Worm (Caenorhabditis elegans) whole organism, L4 larva: ENCODE data around the gene emb-8.

ENCODE experiments used
- aly-2 ChIP-seq: sonication (generic microtip); optimal IDR thresholded peaks from 2 replicates; lab custom pipeline; 2018; ENCODE audit warnings: missing biosample characterization, missing genetic modification characterization
- ceh-28 ChIP-seq: fragments of 150-350 bp; optimal IDR thresholded peaks from 2 replicates; lab custom pipeline; 2014; ENCODE audit warnings: missing biosample characterization, missing genetic modification reagents, missing genetic modification characterization
- daf-16 ChIP-seq, 3 experiments: sonication (generic microtip); optimal IDR thresholded peaks; 2 replicates each; lab custom pipeline; 2016 to 2017; ENCODE audit warnings: missing genetic modification characterization in 3 of 3, missing genetic modification reagents in 3 of 3, mild to moderate bottlenecking in 2 of 3, missing compliant biosample characterization in 2 of 3, missing biosample characterization in 1 of 3, moderate library complexity in 1 of 3
- egl-27 ChIP-seq: sonication (generic microtip); optimal IDR thresholded peaks from 3 replicates; lab custom pipeline; 2017; ENCODE audit warnings: missing biosample characterization, missing genetic modification reagents, missing genetic modification characterization
- hlh-11 ChIP-seq: fragments of 200-800 bp; sonication (Bioruptor generic); optimal IDR thresholded peaks from 2 replicates; lab custom pipeline; 2018; ENCODE audit warnings: mild to moderate bottlenecking, missing genetic modification characterization, missing compliant biosample characterization
- nhr-237 ChIP-seq: sonication (generic microtip); optimal IDR thresholded peaks from 2 replicates; lab custom pipeline; 2017; ENCODE audit warnings: missing biosample characterization, missing genetic modification characterization
- nhr-42 ChIP-seq: fragments of 200-800 bp; sonication (Bioruptor generic); IDR thresholded peaks from 2 replicates; pipeline ENCODE4 v1.3.6; 2022; ENCODE audit warnings: missing genetic modification characterization, missing compliant biosample characterization
- nhr-77 ChIP-seq: fragments of 150-350 bp; optimal IDR thresholded peaks from 2 replicates; lab custom pipeline; 2014; ENCODE audit warnings: missing biosample characterization, missing genetic modification characterization
- sdz-12 ChIP-seq: fragments of 200-800 bp; sonication (Bioruptor generic); optimal IDR thresholded peaks from 2 replicates; lab custom pipeline; 2018; ENCODE audit warnings: mild to moderate bottlenecking, missing genetic modification characterization, missing compliant biosample characterization
- unc-62 ChIP-seq, 3 experiments: fragments of 150-350 bp in 1 of 3; sonication (generic microtip); optimal IDR thresholded peaks in 2 of 3; peaks in 1 of 3; 1 replicate in 1 of 3; 2 replicates in 2 of 3; lab custom pipeline; 2014 to 2017; ENCODE audit warnings: missing biosample characterization in 3 of 3, missing genetic modification characterization in 3 of 3, missing genetic modification reagents in 3 of 3, missing genotype in 1 of 3

ce11 chrIII:5181641-5182040 is 17.8 kb downstream of the emb-8 start:
- TF ChIP-seq sdz-12 (no peak), unc-62 (GFP tag; optimal IDR thresholded peaks at IDR 0.05 in 1 of 2; lab: Kevin White, UChicago) (no peak), unc-62 (tag; optimal IDR thresholded peaks at IDR 0.05; lab: Kevin White, UChicago) (no peak), egl-27 (tag; lab: Kevin White, UChicago) (no peak), nhr-77 (tag; lab: Kevin White, UChicago) (no peak), hlh-11 (tag; lab: Kevin White, UChicago) (no peak), aly-2 (tag; lab: Kevin White, UChicago) (no peak), nhr-42 (no peak), daf-16 (GFP tag; optimal IDR thresholded peaks at IDR 0.05; lab: Kevin White, UChicago) (no peak), daf-16 (tag; optimal IDR thresholded peaks at IDR 0.05; lab: Kevin White, UChicago) (no peak), nhr-237 (tag; lab: Kevin White, UChicago) (no peak), ceh-28 (tag; lab: Kevin White, UChicago) (no peak)
